Fruit fly (Drosophila melanogaster) whole organism, wandering third instar larva: Measurements from ENCODE around the gene hdm.

Experiments used
- Dfd ChIP-seq: fragments of >200 bp; optimal IDR thresholded peaks from 2 replicates; lab custom pipeline; 2017; ENCODE audit warnings: missing biosample characterization, missing genetic modification characterization
- Jra ChIP-seq: sonication (Bioruptor generic); optimal IDR thresholded peaks from 2 replicates; lab custom pipeline; 2016; ENCODE audit warnings: missing biosample characterization, missing genetic modification characterization
- Mio ChIP-seq: sonication (Bioruptor generic); optimal IDR thresholded peaks from 2 replicates; lab custom pipeline; 2016; ENCODE audit warnings: missing biosample characterization, missing genetic modification characterization
- Vsx2 ChIP-seq: fragments of 200-300, 225-300 bp; sonication (Bioruptor generic); optimal IDR thresholded peaks from 2 replicates; lab custom pipeline; 2018; ENCODE audit warnings: missing biosample characterization, missing genetic modification characterization; ENCODE audit not compliant: partially characterized antibody
- br ChIP-seq: fragments of 200-800 bp; sonication (Bioruptor generic); optimal IDR thresholded peaks from 2 replicates; lab custom pipeline; 2016; ENCODE audit warnings: missing biosample characterization, missing genetic modification characterization
- ey ChIP-seq: fragments of 200-800 bp; sonication (Bioruptor generic); optimal IDR thresholded peaks from 2 replicates; lab custom pipeline; 2016; ENCODE audit warnings: missing biosample characterization, missing genetic modification characterization
- fru ChIP-seq: fragments of 200-800 bp; sonication (Bioruptor generic); optimal IDR thresholded peaks from 3 replicates; lab custom pipeline; 2016; ENCODE audit warnings: missing biosample characterization, mild to moderate bottlenecking, missing genetic modification characterization
- h ChIP-seq: fragments of 200-800 bp; sonication (Bioruptor generic); optimal IDR thresholded peaks from 3 replicates; lab custom pipeline; 2016; ENCODE audit warnings: missing biosample characterization, mild to moderate bottlenecking, missing genetic modification characterization
- pan ChIP-seq: fragments of >200 bp; optimal IDR thresholded peaks from 2 replicates; lab custom pipeline; 2017
- psq ChIP-seq: fragments of 200-800 bp; sonication (Bioruptor generic); optimal IDR thresholded peaks from 3 replicates; lab custom pipeline; 2017; ENCODE audit warnings: missing biosample characterization, mild to moderate bottlenecking, missing genetic modification characterization, moderate library complexity
- tai ChIP-seq: sonication (Bioruptor generic); optimal IDR thresholded peaks from 2 replicates; lab custom pipeline; 2016; ENCODE audit warnings: missing biosample characterization, missing genetic modification characterization
- woc ChIP-seq: sonication (Bioruptor generic); optimal IDR thresholded peaks from 2 replicates; lab custom pipeline; 2016; ENCODE audit warnings: missing biosample characterization, mild to moderate bottlenecking, missing genetic modification characterization

DNA sequence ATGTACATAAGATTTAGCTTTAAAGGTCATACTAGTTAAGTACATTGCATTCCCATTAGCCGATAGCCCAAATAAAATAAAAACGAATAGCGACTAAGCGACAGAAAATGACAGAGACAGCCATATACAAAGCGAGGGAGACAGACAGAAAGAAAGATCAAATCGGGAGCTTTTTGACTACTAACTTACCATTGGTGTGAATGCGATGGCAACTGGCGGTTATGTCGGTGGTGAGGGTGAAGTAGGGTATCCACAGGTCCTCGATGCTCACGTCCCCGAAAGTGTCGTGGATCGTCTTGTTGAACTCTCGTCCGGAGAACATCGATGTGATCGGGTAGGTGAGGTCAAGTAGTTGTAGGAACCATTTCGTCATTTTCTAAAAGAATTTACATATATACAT lies 41.1 kb upstream of the hdm start:
- TF ChIP-seq woc (GFP tag; lab: Kevin White, UChicago) (no peak), Dfd (GFP tag; lab: Kevin White, UChicago) (no peak), pan (lab: Kevin White, UChicago) (no peak), fru (GFP tag; lab: Kevin White, UChicago) (no peak), psq (GFP tag; lab: Kevin White, UChicago) (no peak), h (GFP tag; lab: Kevin White, UChicago) (no peak), br (GFP tag; lab: Kevin White, UChicago) (no peak), Mio (no peak), ey (GFP tag; lab: Kevin White, UChicago) (no peak), Vsx2 (GFP tag; lab: Kevin White, UChicago) (no peak), Jra (GFP tag; lab: Kevin White, UChicago) (no peak), tai (GFP tag; lab: Kevin White, UChicago) (no peak)
